Worm (Caenorhabditis elegans): ENCODE results near the gene str-82.

- TF ChIP-seq daf-12 (tag; optimal IDR thresholded peaks at IDR 0.05) (no peak), jun-1 (tag; optimal IDR thresholded peaks at IDR 0.05) (peak; percentile 64), nhr-77 (tag; optimal IDR thresholded peaks at IDR 0.05) (no peak)
These were observed 50.3 kb downstream of the str-82 start, which contains the start of gene K09D9.1 for ce11 chrV:4024777-4025176.

Measured in whole organism, L3 larva.